Fruit fly (Drosophila melanogaster) whole organism, adult: ENCODE data around the gene CG33128.

Experiments used
- CG14711 ChIP-seq: fragments of 200-800 bp; sonication (Bioruptor generic); optimal IDR thresholded peaks from 2 replicates; lab custom pipeline; 2018; ENCODE audit warnings: missing biosample characterization, mild to moderate bottlenecking, missing genetic modification characterization, moderate library complexity
- CG1620 ChIP-seq: fragments of 200-800 bp; sonication (Bioruptor generic); optimal IDR thresholded peaks from 2 replicates; lab custom pipeline; 2016; ENCODE audit warnings: missing biosample characterization, missing genetic modification characterization
- CG33017 ChIP-seq: fragments of 200-800 bp; sonication (Bioruptor generic); optimal IDR thresholded peaks from 2 replicates; lab custom pipeline; 2018; ENCODE audit warnings: missing biosample characterization, mild to moderate bottlenecking, missing genetic modification characterization, moderate library complexity
- CG7045 ChIP-seq: fragments of 200-800 bp; sonication (Bioruptor generic); optimal IDR thresholded peaks from 2 replicates; lab custom pipeline; 2017; ENCODE audit warnings: missing biosample characterization, mild to moderate bottlenecking, missing genetic modification characterization
- CG7101 ChIP-seq: fragments of 200-800 bp; sonication (Bioruptor generic); optimal IDR thresholded peaks from 2 replicates; lab custom pipeline; 2018; ENCODE audit warnings: missing biosample characterization, mild to moderate bottlenecking, missing genetic modification characterization, moderate library complexity
- Clk ChIP-seq: fragments of 200-800 bp; sonication (Bioruptor generic); optimal IDR thresholded peaks from 2 replicates; lab custom pipeline; 2017; ENCODE audit warnings: missing biosample characterization, missing genetic modification characterization
- Crg-1 ChIP-seq: fragments of 200-800 bp; sonication (Bioruptor generic); optimal IDR thresholded peaks from 2 replicates; lab custom pipeline; 2016; ENCODE audit warnings: missing biosample characterization, missing genetic modification characterization
- Hr96 ChIP-seq: fragments of 200-800 bp; sonication (Bioruptor generic); optimal IDR thresholded peaks from 2 replicates; lab custom pipeline; 2016; ENCODE audit warnings: missing biosample characterization, missing genetic modification characterization
- Mnt ChIP-seq: fragments of 200-800 bp; sonication (Bioruptor generic); optimal IDR thresholded peaks from 2 replicates; lab custom pipeline; 2016; ENCODE audit warnings: missing biosample characterization, mild to moderate bottlenecking, missing genetic modification characterization
- cic ChIP-seq: fragments of 200-800 bp; sonication (Bioruptor generic); optimal IDR thresholded peaks from 2 replicates; lab custom pipeline; 2017; ENCODE audit warnings: missing biosample characterization, mild to moderate bottlenecking, missing genetic modification characterization, moderate library complexity
- cnc ChIP-seq, 2 experiments: fragments of >200 bp; optimal IDR thresholded peaks; 2 replicates each; lab custom pipeline; 2017
- kay ChIP-seq: fragments of 200-800 bp; sonication (Bioruptor generic); peaks from one replicate; lab custom pipeline; 2016; ENCODE audit warnings: missing biosample characterization, missing genetic modification characterization, borderline replicate concordance
- tj ChIP-seq: fragments of 200-800 bp; sonication (Bioruptor generic); optimal IDR thresholded peaks from 3 replicates; lab custom pipeline; 2017; ENCODE audit warnings: missing biosample characterization, mild to moderate bottlenecking, missing genetic modification characterization, moderate library complexity

DNA sequence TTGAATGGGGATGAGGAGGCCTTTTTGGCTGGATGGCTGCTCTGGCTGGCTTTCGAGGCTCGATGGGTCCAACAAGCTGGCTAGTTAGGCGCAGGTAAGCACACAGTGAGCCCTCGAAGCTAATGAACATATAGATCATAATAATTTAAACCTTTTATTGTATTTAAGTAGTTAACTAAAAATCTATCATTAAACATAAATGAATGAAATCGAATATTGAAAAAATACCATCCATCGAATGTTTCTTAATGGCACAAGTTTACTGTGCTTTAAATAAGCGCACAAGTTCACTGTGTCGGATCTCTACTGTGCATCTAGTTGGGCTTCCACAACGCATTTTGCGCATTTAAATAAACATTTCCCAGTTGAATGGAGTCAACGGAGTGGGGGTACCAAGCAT lies 34.5 kb upstream of the CG33128 start:
- TF ChIP-seq cnc (optimal IDR thresholded peaks at IDR 0.05; lab: Kevin White, UChicago) (no peak), kay (GFP tag; lab: Kevin White, UChicago) (no peak), CG14711 (tag; lab: Kevin White, UChicago) (no peak), cic (GFP tag; lab: Kevin White, UChicago) (no peak), CG7045 (GFP tag; lab: Kevin White, UChicago) (no peak), CG1620 (GFP tag; lab: Kevin White, UChicago) (no peak), Hr96 (no peak), CG7101 (no peak), CG33017 (tag; lab: Kevin White, UChicago) (no peak), Clk (GFP tag; lab: Kevin White, UChicago) (no peak), tj (GFP tag; lab: Kevin White, UChicago) (no peak), Crg-1 (GFP tag; lab: Kevin White, UChicago) (no peak), Mnt (no peak)
